Worm (Caenorhabditis elegans) whole organism, L4 larva: ENCODE results near the gene C50E10.1.
A peak's percentile ranks its signal among the peaks of the same experiment; 100 is the strongest.

Source experiments
- F37D6.2 ChIP-seq: sonication (generic microtip); optimal IDR thresholded peaks from 2 replicates; lab custom pipeline; 2016; ENCODE audit warnings: mild to moderate bottlenecking, missing genetic modification characterization, missing compliant biosample characterization
- Y75B8A.6 ChIP-seq: fragments of 200-800 bp; sonication (Bioruptor generic); IDR thresholded peaks from 2 replicates; pipeline ENCODE4 v1.3.6; 2022; ENCODE audit warnings: missing genetic modification reagents, missing genetic modification characterization, missing compliant biosample characterization
- ZK546.5 ChIP-seq, 2 experiments: sonication (generic microtip); optimal IDR thresholded peaks; 2 replicates each; lab custom pipeline; 2017; ENCODE audit warnings: missing biosample characterization in 2 of 2, missing genetic modification characterization in 2 of 2
- aha-1 ChIP-seq: fragments of 150-350 bp; peaks from one replicate; lab custom pipeline; 2014; ENCODE audit warnings: missing biosample characterization, missing genetic modification characterization
- aly-2 ChIP-seq: sonication (generic microtip); optimal IDR thresholded peaks from 2 replicates; lab custom pipeline; 2018; ENCODE audit warnings: missing biosample characterization, missing genetic modification characterization
- ceh-20 ChIP-seq: fragments of 200-800 bp; sonication (Bioruptor generic); IDR thresholded peaks from 2 replicates; pipeline ENCODE4 v1.3.6; 2022; ENCODE audit warnings: missing genetic modification reagents, missing genetic modification characterization, missing compliant biosample characterization
- ceh-28 ChIP-seq: fragments of 150-350 bp; optimal IDR thresholded peaks from 2 replicates; lab custom pipeline; 2014; ENCODE audit warnings: missing biosample characterization, missing genetic modification reagents, missing genetic modification characterization
- ctbp-1 ChIP-seq: fragments of 200-800 bp; sonication (Bioruptor generic); IDR thresholded peaks from 2 replicates; pipeline ENCODE4 v1.3.6; 2022; ENCODE audit warnings: missing genetic modification reagents, missing genetic modification characterization, missing compliant biosample characterization
- daf-16 ChIP-seq, 3 experiments: sonication (generic microtip); optimal IDR thresholded peaks; 2 replicates each; lab custom pipeline; 2016 to 2017; ENCODE audit warnings: missing genetic modification characterization in 3 of 3, missing genetic modification reagents in 3 of 3, mild to moderate bottlenecking in 2 of 3, missing compliant biosample characterization in 2 of 3, missing biosample characterization in 1 of 3, moderate library complexity in 1 of 3
- daf-19 ChIP-seq: fragments of 200-800 bp; sonication (Bioruptor generic); conservative IDR thresholded peaks from 2 replicates; pipeline ENCODE4 v1.3.6; 2022; ENCODE audit warnings: missing genetic modification characterization, missing compliant biosample characterization
- dmd-6 ChIP-seq: fragments of 200-800 bp; sonication (Bioruptor generic); IDR thresholded peaks from 2 replicates; pipeline ENCODE4 v1.3.6; 2022; ENCODE audit warnings: missing genetic modification reagents, missing genetic modification characterization, missing compliant biosample characterization
- dpl-1 ChIP-seq: fragments of 150-350 bp; optimal IDR thresholded peaks from 2 replicates; lab custom pipeline; 2014; ENCODE audit warnings: missing biosample characterization, missing genetic modification reagents, missing genetic modification characterization
- dve-1 ChIP-seq: sonication (generic microtip); optimal IDR thresholded peaks from 2 replicates; lab custom pipeline; 2017; ENCODE audit warnings: antibody characterized with exemption, mild to moderate bottlenecking, missing genetic modification characterization, missing compliant biosample characterization; ENCODE audit not compliant: insufficient read depth
- egl-27 ChIP-seq: sonication (generic microtip); optimal IDR thresholded peaks from 3 replicates; lab custom pipeline; 2017; ENCODE audit warnings: missing biosample characterization, missing genetic modification reagents, missing genetic modification characterization
- fos-1 ChIP-seq: fragments of 150-350 bp; optimal IDR thresholded peaks from 2 replicates; lab custom pipeline; 2014; ENCODE audit warnings: missing biosample characterization, missing genetic modification characterization
- hif-1 ChIP-seq, 2 experiments: sonication (generic microtip); optimal IDR thresholded peaks; 2 replicates each; lab custom pipeline; 2016 to 2017; ENCODE audit warnings: missing compliant biosample characterization in 2 of 2, missing genetic modification characterization in 2 of 2, missing genetic modification reagents in 2 of 2, missing genotype in 2 of 2, mild to moderate bottlenecking in 1 of 2
- hlh-30 ChIP-seq: sonication (generic microtip); optimal IDR thresholded peaks from 2 replicates; lab custom pipeline; 2017; ENCODE audit warnings: antibody characterized with exemption, mild to moderate bottlenecking, missing genetic modification characterization, missing compliant biosample characterization; ENCODE audit not compliant: insufficient read depth
- hmg-1.1 ChIP-seq: fragments of 200-800 bp; sonication (Bioruptor generic); IDR thresholded peaks from 2 replicates; pipeline ENCODE4 v1.3.6; 2022; ENCODE audit warnings: missing genetic modification reagents, missing genetic modification characterization, missing compliant biosample characterization
- jun-1 ChIP-seq: fragments of 150-350 bp; optimal IDR thresholded peaks from 2 replicates; lab custom pipeline; 2014; ENCODE audit warnings: missing biosample characterization, missing genetic modification reagents, missing genetic modification characterization
- lin-13 ChIP-seq: fragments of 150-350 bp; optimal IDR thresholded peaks from 2 replicates; lab custom pipeline; 2014; ENCODE audit warnings: missing biosample characterization, missing genetic modification reagents, missing genetic modification characterization
- lsy-2 ChIP-seq, 2 experiments: fragments of 150-350 bp in 1 of 2; sonication (generic microtip) in 1 of 2; optimal IDR thresholded peaks; 2 replicates each; lab custom pipeline; 2014 to 2017; ENCODE audit warnings: missing biosample characterization in 2 of 2, missing genetic modification characterization in 2 of 2
- mdl-1 ChIP-seq, 2 experiments: fragments of 150-350 bp in 1 of 2; sonication (generic microtip) in 1 of 2; optimal IDR thresholded peaks; 2 replicates each; lab custom pipeline; 2014 to 2017; ENCODE audit warnings: missing biosample characterization in 2 of 2, missing genetic modification characterization in 2 of 2
- mep-1 ChIP-seq: fragments of 150-350 bp; sonication (generic microtip); optimal IDR thresholded peaks from 3 replicates; lab custom pipeline; 2014; ENCODE audit warnings: missing biosample characterization, missing genetic modification characterization
- mxl-2 ChIP-seq: fragments of 200-800 bp; sonication (Bioruptor generic); conservative IDR thresholded peaks from 2 replicates; pipeline ENCODE4 v1.3.6; 2022; ENCODE audit warnings: missing genetic modification reagents, missing genetic modification characterization, missing compliant biosample characterization
- mxl-3 ChIP-seq: fragments of 200-800 bp; sonication (Bioruptor generic); optimal IDR thresholded peaks from 2 replicates; lab custom pipeline; 2018; ENCODE audit warnings: mild to moderate bottlenecking, missing genetic modification characterization, missing compliant biosample characterization
- set-16 ChIP-seq: fragments of 200-800 bp; sonication (Bioruptor generic); IDR thresholded peaks from 2 replicates; pipeline ENCODE4 v1.3.6; 2022; ENCODE audit warnings: missing genetic modification reagents, missing genetic modification characterization, missing compliant biosample characterization
- unc-62 ChIP-seq, 3 experiments: fragments of 150-350 bp in 1 of 3; sonication (generic microtip); optimal IDR thresholded peaks in 2 of 3; peaks in 1 of 3; 1 replicate in 1 of 3; 2 replicates in 2 of 3; lab custom pipeline; 2014 to 2017; ENCODE audit warnings: missing biosample characterization in 3 of 3, missing genetic modification characterization in 3 of 3, missing genetic modification reagents in 3 of 3, missing genotype in 1 of 3
- zip-2 ChIP-seq: fragments of 150-350 bp; optimal IDR thresholded peaks from 2 replicates; lab custom pipeline; 2014; ENCODE audit warnings: missing biosample characterization, missing genetic modification characterization

The C50E10.1 gene

ce11 chrII:12262567-12262966, 39.7 kb downstream of the C50E10.1 start (continued):
- TF ChIP-seq jun-1 (tag; lab: Kevin White, UChicago), result no peak

ce11 chrII:12261147-12261821, 41.0 kb downstream of the C50E10.1 start:
- TF ChIP-seq mdl-1 (tag; optimal IDR thresholded peaks at IDR 0.05; lab: Kevin White, UChicago) (peak in 1 of 2 experiments; percentile 25), F37D6.2 (tag; lab: Kevin White, UChicago) (no peak), egl-27 (no peak), lsy-2 (tag; optimal IDR thresholded peaks at IDR 0.05; lab: Kevin White, UChicago) (no peak), dpl-1 (GFP tag; lab: Kevin White, UChicago) (no peak), ctbp-1 (GFP tag; lab: Robert Waterston, UW) (no peak), ZK546.5 (tag; optimal IDR thresholded peaks at IDR 0.05; lab: Kevin White, UChicago) (no peak), mxl-2 (GFP tag; lab: Robert Waterston, UW) (no peak), hmg-1.1 (GFP tag; lab: Robert Waterston, UW) (no peak), mep-1 (tag; lab: Kevin White, UChicago) (peak; percentile 26), dmd-6 (peak; percentile 22; the same call in 1 of the 2 replicates), aha-1 (peak; percentile 91), daf-16 (GFP tag; optimal IDR thresholded peaks at IDR 0.05; lab: Kevin White, UChicago) (no peak), daf-16 (tag; optimal IDR thresholded peaks at IDR 0.05; lab: Kevin White, UChicago) (peak; percentile 25), dve-1 (tag; lab: Kevin White, UChicago) (peak; percentile 14), hif-1 (tag; optimal IDR thresholded peaks at IDR 0.05; lab: Kevin White, UChicago) (peak; percentile 76 to 83), lin-13 (GFP tag; lab: Kevin White, UChicago) (no peak), hlh-30 (tag; lab: Kevin White, UChicago) (peak; percentile 7), set-16 (GFP tag; lab: Robert Waterston, UW) (0 out of 2 replicates have a peak, but pooled peaks have one; percentile 12)

ce11 chrII:12260538-12260937, 41.7 kb downstream of the C50E10.1 start:
- TF ChIP-seq daf-19 (no peak), hmg-1.1 (GFP tag; lab: Robert Waterston, UW) (no peak), Y75B8A.6 (GFP tag; lab: Robert Waterston, UW) (no peak), unc-62 (GFP tag; optimal IDR thresholded peaks at IDR 0.05 in 1 of 2; lab: Kevin White, UChicago) (peak in 1 of 2 experiments; percentile 32), unc-62 (tag; optimal IDR thresholded peaks at IDR 0.05; lab: Kevin White, UChicago) (no peak), ceh-20 (GFP tag; lab: Robert Waterston, UW) (no peak), zip-2 (no peak)

DNA sequence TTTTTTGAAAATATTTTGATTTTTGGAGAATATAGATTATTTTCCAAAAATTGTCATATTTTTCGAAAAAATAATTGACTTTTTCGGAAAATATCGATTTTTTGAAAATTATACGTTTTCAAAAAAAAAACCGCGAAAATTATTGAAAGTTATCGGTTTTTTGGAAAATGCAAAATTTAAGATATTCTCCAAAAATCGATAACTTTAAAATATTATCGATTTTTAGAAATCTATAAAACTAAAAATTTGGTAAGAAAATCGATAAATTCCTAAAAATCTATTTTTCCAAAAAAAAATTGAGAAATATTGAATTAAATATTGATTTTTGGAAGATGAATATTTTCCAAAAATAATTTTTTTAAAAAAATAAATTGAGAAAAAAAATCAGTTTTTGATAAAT, 45.2 kb downstream of the C50E10.1 start:
- TF ChIP-seq jun-1 (tag; lab: Kevin White, UChicago), result no peak
- peak; percentile 65 for TF ChIP-seq ceh-28 (tag; lab: Kevin White, UChicago)

DNA sequence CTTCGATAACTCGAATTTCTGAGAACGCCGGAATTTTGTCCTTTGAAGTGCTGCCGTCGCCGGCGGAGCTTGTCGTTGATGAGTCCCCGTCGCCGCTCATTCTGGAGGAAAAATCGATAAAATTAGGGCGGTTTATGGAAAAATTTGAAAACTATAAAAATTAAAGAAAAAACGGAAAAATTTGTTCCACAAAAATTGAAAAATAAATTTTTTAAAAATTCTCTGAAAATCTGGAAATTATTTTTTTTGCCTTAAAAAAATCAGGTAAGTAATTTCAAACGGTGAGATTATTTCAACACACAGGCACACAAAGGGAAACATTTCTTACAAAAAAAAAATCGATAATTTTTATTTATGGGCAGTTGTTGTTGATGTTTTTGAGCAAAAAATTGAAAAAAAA, 45.7 kb downstream of the C50E10.1 start, which contains the start of gene parn-2:
TSS of gene parn-2 (minus strand) at position 101 of the 400 bp plus-strand sequence.
- no peak for TF ChIP-seq F37D6.2 (tag; lab: Kevin White, UChicago)
- no peak for TF ChIP-seq mxl-3 (GFP tag; lab: Kevin White, UChicago)
- no peak for TF ChIP-seq aha-1
- no peak for TF ChIP-seq fos-1
- TF ChIP-seq aly-2 (tag; lab: Kevin White, UChicago), result no peak
